Worm (Caenorhabditis elegans) whole organism, young adult: ENCODE data around the gene osm-1.

Experiments used
- B0261.1 ChIP-seq: sonication (generic microtip); optimal IDR thresholded peaks from 2 replicates; lab custom pipeline; 2016; ENCODE audit warnings: mild to moderate bottlenecking, missing genetic modification characterization, moderate library complexity, missing compliant biosample characterization
- B0336.3 ChIP-seq: fragments of 200-800 bp; sonication (Bioruptor generic); IDR thresholded peaks from 2 replicates; pipeline ENCODE4 v1.3.6; 2022; ENCODE audit warnings: missing genetic modification characterization, missing compliant biosample characterization
- F23B12.7 ChIP-seq: sonication (generic microtip); optimal IDR thresholded peaks from 2 replicates; lab custom pipeline; 2017; ENCODE audit warnings: missing genetic modification characterization, mild to moderate bottlenecking, missing compliant biosample characterization, antibody characterized with exemption, moderate library complexity; ENCODE audit not compliant: insufficient read depth
- F55B11.4 ChIP-seq: sonication (generic microtip); optimal IDR thresholded peaks from 2 replicates; lab custom pipeline; 2016; ENCODE audit warnings: missing compliant biosample characterization, missing genetic modification characterization, borderline replicate concordance; ENCODE audit not compliant: insufficient read depth
- F57C9.4 ChIP-seq: sonication (generic microtip); optimal IDR thresholded peaks from 2 replicates; lab custom pipeline; 2017; ENCODE audit warnings: mild to moderate bottlenecking, missing genetic modification characterization, missing compliant biosample characterization
- T07F8.4 ChIP-seq: sonication (generic microtip); optimal IDR thresholded peaks from 2 replicates; lab custom pipeline; 2016; ENCODE audit warnings: mild to moderate bottlenecking, missing genetic modification characterization, moderate library complexity, missing compliant biosample characterization
- Y56A3A.18 ChIP-seq: fragments of 200-800 bp; sonication (Bioruptor generic); IDR thresholded peaks from 2 replicates; pipeline ENCODE4 v1.3.6; 2022; ENCODE audit warnings: missing genetic modification reagents, missing genetic modification characterization, missing compliant biosample characterization
- aptf-3 ChIP-seq: fragments of 200-800 bp; sonication (Bioruptor generic); IDR thresholded peaks from 2 replicates; pipeline ENCODE4 v1.3.6; 2022; ENCODE audit warnings: missing genetic modification characterization, missing compliant biosample characterization
- atf-7 ChIP-seq: sonication (generic microtip); optimal IDR thresholded peaks from 2 replicates; lab custom pipeline; 2017; ENCODE audit warnings: mild to moderate bottlenecking, missing genetic modification characterization, missing compliant biosample characterization
- athp-1 ChIP-seq: sonication (generic microtip); optimal IDR thresholded peaks from 2 replicates; lab custom pipeline; 2017; ENCODE audit warnings: mild to moderate bottlenecking, missing genetic modification characterization, missing compliant biosample characterization
- attf-5 ChIP-seq: fragments of 200-800 bp; sonication (Bioruptor generic); optimal IDR thresholded peaks from 2 replicates; lab custom pipeline; 2018; ENCODE audit warnings: mild to moderate bottlenecking, missing genetic modification characterization, missing compliant biosample characterization
- ceh-40 ChIP-seq: fragments of 200-800 bp; sonication (Bioruptor generic); IDR thresholded peaks from 2 replicates; pipeline ENCODE4 v1.3.6; 2022; ENCODE audit warnings: missing genetic modification characterization, missing compliant biosample characterization
- ceh-58 ChIP-seq: fragments of 200-800 bp; sonication (Bioruptor generic); IDR thresholded peaks from 2 replicates; pipeline ENCODE4 v1.3.6; 2022; ENCODE audit warnings: missing genetic modification characterization, missing compliant biosample characterization
- ceh-91 ChIP-seq: fragments of 200-800 bp; sonication (Bioruptor generic); IDR thresholded peaks from 2 replicates; pipeline ENCODE4 v1.3.6; 2022; ENCODE audit warnings: missing genetic modification reagents, missing genetic modification characterization, missing compliant biosample characterization
- chd-7 ChIP-seq: sonication (generic microtip); optimal IDR thresholded peaks from 2 replicates; lab custom pipeline; 2016; ENCODE audit warnings: mild to moderate bottlenecking, missing genetic modification characterization, moderate library complexity, missing compliant biosample characterization
- dox-1 ChIP-seq: fragments of 200-800 bp; sonication (Bioruptor generic); IDR thresholded peaks from 2 replicates; pipeline ENCODE4 v1.3.6; 2022; ENCODE audit warnings: missing genetic modification reagents, missing genetic modification characterization, missing compliant biosample characterization
- ekl-4 ChIP-seq: fragments of 200-800 bp; sonication (Bioruptor generic); IDR thresholded peaks from 2 replicates; pipeline ENCODE4 v1.3.6; 2022; ENCODE audit warnings: missing genetic modification reagents, missing genetic modification characterization, missing compliant biosample characterization
- him-1 ChIP-seq: sonication (generic microtip); optimal IDR thresholded peaks from 2 replicates; lab custom pipeline; 2016; ENCODE audit warnings: missing genotype, missing genetic modification reagents, missing genetic modification characterization, missing compliant biosample characterization
- hmg-1.2 ChIP-seq: fragments of 200-800 bp; sonication (Bioruptor generic); IDR thresholded peaks from 2 replicates; pipeline ENCODE4 v1.3.6; 2022; ENCODE audit warnings: missing genetic modification reagents, missing genetic modification characterization, missing compliant biosample characterization
- hmg-20 ChIP-seq: fragments of 200-800 bp; sonication (Bioruptor generic); IDR thresholded peaks from 2 replicates; pipeline ENCODE4 v1.3.6; 2022; ENCODE audit warnings: missing genetic modification reagents, missing genetic modification characterization, missing compliant biosample characterization
- hrde-1 ChIP-seq: sonication (generic microtip); optimal IDR thresholded peaks from 2 replicates; lab custom pipeline; 2016; ENCODE audit warnings: missing genetic modification characterization, mild to moderate bottlenecking, missing compliant biosample characterization, moderate library complexity, missing genotype, missing genetic modification reagents, borderline replicate concordance
- lag-1 ChIP-seq: fragments of 200-800 bp; sonication (Bioruptor generic); IDR thresholded peaks from 2 replicates; pipeline ENCODE4 v1.3.6; 2022; ENCODE audit warnings: missing genetic modification reagents, missing genetic modification characterization, missing compliant biosample characterization
- let-607 ChIP-seq, 2 experiments: fragments of 200-800 bp in 1 of 2; sonication (Bioruptor generic) in 1 of 2; sonication (generic microtip) in 1 of 2; optimal IDR thresholded peaks; 2 replicates each; lab custom pipeline; 2016 to 2018; ENCODE audit warnings: mild to moderate bottlenecking in 2 of 2, missing compliant biosample characterization in 2 of 2, missing genetic modification characterization in 2 of 2, moderate library complexity in 2 of 2, missing genotype in 1 of 2
- lin-40 ChIP-seq: sonication (generic microtip); optimal IDR thresholded peaks from 2 replicates; lab custom pipeline; 2016; ENCODE audit warnings: missing genetic modification characterization, mild to moderate bottlenecking, missing compliant biosample characterization, missing genotype, missing genetic modification reagents
- lir-1 ChIP-seq: fragments of 200-800 bp; sonication (Bioruptor generic); conservative IDR thresholded peaks from 2 replicates; pipeline ENCODE4 v1.3.6; 2022; ENCODE audit warnings: missing genetic modification reagents, missing genetic modification characterization, missing compliant biosample characterization
- madf-10 ChIP-seq: sonication (generic microtip); optimal IDR thresholded peaks from 2 replicates; lab custom pipeline; 2016; ENCODE audit warnings: mild to moderate bottlenecking, missing genetic modification characterization, missing compliant biosample characterization
- nfyb-1 ChIP-seq: fragments of 200-800 bp; sonication (Bioruptor generic); IDR thresholded peaks from 2 replicates; pipeline ENCODE4 v1.3.6; 2022; ENCODE audit warnings: missing genetic modification reagents, missing genetic modification characterization, missing compliant biosample characterization
- nhr-80 ChIP-seq: sonication (generic microtip); optimal IDR thresholded peaks from 2 replicates; lab custom pipeline; 2016; ENCODE audit warnings: missing genetic modification characterization, missing compliant biosample characterization
- nhr-90 ChIP-seq: sonication (generic microtip); optimal IDR thresholded peaks from 2 replicates; lab custom pipeline; 2016; ENCODE audit warnings: missing genotype, mild to moderate bottlenecking, missing genetic modification characterization, missing compliant biosample characterization
- pbrm-1 ChIP-seq: fragments of 200-800 bp; sonication (Bioruptor generic); IDR thresholded peaks from 2 replicates; pipeline ENCODE4 v1.3.6; 2022; ENCODE audit warnings: missing genetic modification reagents, missing genetic modification characterization, missing compliant biosample characterization
- snpc-1.1 ChIP-seq: sonication (generic microtip); optimal IDR thresholded peaks from 2 replicates; lab custom pipeline; 2017; ENCODE audit warnings: missing genetic modification characterization, mild to moderate bottlenecking, missing compliant biosample characterization, antibody characterized with exemption, moderate library complexity, missing genotype, missing genetic modification reagents; ENCODE audit not compliant: insufficient read depth
- snpc-1.3 ChIP-seq: sonication (generic microtip); optimal IDR thresholded peaks from 2 replicates; lab custom pipeline; 2017; ENCODE audit warnings: missing genetic modification characterization, mild to moderate bottlenecking, missing compliant biosample characterization, antibody characterized with exemption, moderate library complexity, missing genotype, missing genetic modification reagents; ENCODE audit not compliant: insufficient read depth
- snpc-4 ChIP-seq, 5 experiments: fragments of 150-350 bp in 1 of 5; sonication (generic microtip) in 4 of 5; optimal IDR thresholded peaks; 2 replicates each; lab custom pipeline; 2014 to 2018; ENCODE audit warnings: missing genetic modification characterization in 5 of 5, missing biosample characterization in 3 of 5, antibody characterized with exemption in 2 of 5, mild to moderate bottlenecking in 2 of 5, missing compliant biosample characterization in 2 of 5, missing genotype in 2 of 5, moderate library complexity in 2 of 5, missing genetic modification reagents in 1 of 5
- somi-1 ChIP-seq: fragments of 200-800 bp; sonication (Bioruptor generic); optimal IDR thresholded peaks from 2 replicates; lab custom pipeline; 2018; ENCODE audit warnings: mild to moderate bottlenecking, missing genetic modification characterization, missing compliant biosample characterization
- tbp1 ChIP-seq: fragments of 200-800 bp; sonication (Bioruptor generic); optimal IDR thresholded peaks from 2 replicates; lab custom pipeline; 2018; ENCODE audit warnings: mild to moderate bottlenecking, missing genetic modification characterization, missing compliant biosample characterization
- tbx-9 ChIP-seq: sonication (generic microtip); optimal IDR thresholded peaks from 2 replicates; lab custom pipeline; 2016; ENCODE audit warnings: borderline replicate concordance, missing genetic modification characterization, inconsistent platforms, missing compliant biosample characterization
- unc-62 ChIP-seq: fragments of 150-350 bp; optimal IDR thresholded peaks from 2 replicates; lab custom pipeline; 2014; ENCODE audit warnings: missing biosample characterization, missing genetic modification reagents, missing genetic modification characterization
- zfh-2 ChIP-seq: fragments of 200-800 bp; sonication (Bioruptor generic); conservative IDR thresholded peaks from 2 replicates; pipeline ENCODE4 v1.3.6; 2022; ENCODE audit warnings: missing genetic modification reagents, missing genetic modification characterization, missing compliant biosample characterization
- ztf-22 ChIP-seq: fragments of 200-800 bp; sonication (Bioruptor generic); optimal IDR thresholded peaks from 2 replicates; lab custom pipeline; 2018; ENCODE audit warnings: mild to moderate bottlenecking, missing genetic modification characterization, moderate library complexity, missing compliant biosample characterization
- ztf-26 ChIP-seq: sonication (generic microtip); optimal IDR thresholded peaks from 2 replicates; lab custom pipeline; 2017; ENCODE audit warnings: missing genetic modification characterization, missing compliant biosample characterization

osm-1 gene

DNA sequence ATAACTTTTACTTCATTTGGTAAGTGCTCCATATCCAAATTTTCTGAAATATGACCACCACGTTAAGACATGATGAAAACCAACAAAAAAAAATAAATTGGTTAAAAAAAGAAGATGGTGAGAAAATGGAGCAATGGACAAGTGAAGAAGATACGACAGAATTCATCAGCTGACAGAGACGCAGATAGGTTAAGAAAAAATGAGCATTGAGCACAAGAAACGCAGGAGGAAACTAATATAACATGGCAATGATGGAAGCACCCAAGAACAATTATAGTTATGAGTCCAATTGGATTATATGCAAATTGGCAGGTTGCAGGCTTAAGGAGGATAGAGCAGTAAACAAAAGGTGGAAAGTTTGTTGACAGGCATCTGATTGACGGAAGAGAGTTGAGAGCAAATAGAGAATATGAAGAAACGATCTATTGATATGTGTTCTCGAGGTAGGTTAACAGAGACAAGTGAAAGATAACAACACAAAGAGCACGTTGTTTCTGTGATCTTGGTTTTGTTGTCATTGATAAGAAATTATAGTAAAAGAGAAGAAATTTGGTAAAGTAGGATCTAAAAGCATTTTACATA lies 13.5 kb downstream of the osm-1 start, which contains the start of gene K08B5.2:
K08B5.2 (minus strand) TSS at position 43 of the 582 bp plus-strand sequence.
- TF ChIP-seq snpc-4 (GFP tag; optimal IDR thresholded peaks at IDR 0.05; lab: Kevin White, UChicago), result no peak
- peak in 2 of 4 experiments; percentile 41 to 50 for TF ChIP-seq snpc-4 (tag; optimal IDR thresholded peaks at IDR 0.05; lab: Kevin White, UChicago)
- no peak for TF ChIP-seq ceh-40 (GFP tag; lab: Robert Waterston, UW)
- no peak for TF ChIP-seq T07F8.4 (tag; lab: Kevin White, UChicago)
- TF ChIP-seq nhr-80 (tag; lab: Kevin White, UChicago), result peak; percentile 95
- TF ChIP-seq dox-1 (GFP tag; lab: Robert Waterston, UW), result peak; percentile 60; the same call in 1 of the 2 replicates
- TF ChIP-seq nfyb-1 (GFP tag; lab: Robert Waterston, UW), result no peak
- TF ChIP-seq chd-7, result peak; percentile 24
- TF ChIP-seq aptf-3, result no peak
- no peak for TF ChIP-seq snpc-1.1 (tag; lab: Kevin White, UChicago)
- no peak for TF ChIP-seq F55B11.4 (tag; lab: Kevin White, UChicago)
- TF ChIP-seq somi-1 (GFP tag; lab: Kevin White, UChicago), result no peak
- TF ChIP-seq snpc-1.3, result no peak
- no peak for TF ChIP-seq ceh-58 (GFP tag; lab: Robert Waterston, UW)
- no peak for TF ChIP-seq him-1 (tag; lab: Kevin White, UChicago)
- no peak for TF ChIP-seq attf-5 (GFP tag; lab: Kevin White, UChicago)
- no peak for TF ChIP-seq hrde-1 (tag; lab: Kevin White, UChicago)
- peak; percentile 15 for TF ChIP-seq nhr-90 (tag; lab: Kevin White, UChicago)
- TF ChIP-seq lag-1 (GFP tag; lab: Robert Waterston, UW), result no peak
- TF ChIP-seq lin-40, result peak; percentile 52
- peak; percentile 5 for TF ChIP-seq F23B12.7 (tag; lab: Kevin White, UChicago)
- no peak for TF ChIP-seq hmg-20
- no peak for TF ChIP-seq ekl-4 (GFP tag; lab: Robert Waterston, UW)
- no peak for TF ChIP-seq B0336.3 (GFP tag; lab: Robert Waterston, UW)
- no peak for TF ChIP-seq ztf-22
- TF ChIP-seq ztf-26 (tag; lab: Kevin White, UChicago), result no peak
- no peak for TF ChIP-seq ceh-91 (GFP tag; lab: Robert Waterston, UW)
- TF ChIP-seq pbrm-1, result no peak
- TF ChIP-seq madf-10 (tag; lab: Kevin White, UChicago), result peak; percentile 45
- TF ChIP-seq zfh-2 (GFP tag; lab: Robert Waterston, UW), result no peak
- peak; percentile 16 for TF ChIP-seq B0261.1 (tag; lab: Kevin White, UChicago)
- peak; percentile 79 for TF ChIP-seq atf-7 (tag; lab: Kevin White, UChicago)
- peak; percentile 44 for TF ChIP-seq unc-62
- no peak for TF ChIP-seq athp-1 (tag; lab: Kevin White, UChicago)
- peak; percentile 25; the same call in 1 of the 2 replicates for TF ChIP-seq hmg-1.2 (GFP tag; lab: Robert Waterston, UW)
- no peak for TF ChIP-seq tbx-9 (tag; lab: Kevin White, UChicago)
- no peak for TF ChIP-seq F57C9.4 (tag; lab: Kevin White, UChicago)
- no peak for TF ChIP-seq lir-1
- TF ChIP-seq Y56A3A.18, result 0 out of 2 replicates have a peak, but pooled peaks have one; percentile 34
- peak; percentile 48 for TF ChIP-seq tbp1 (GFP tag; lab: Kevin White, UChicago)
- TF ChIP-seq let-607 (tag; optimal IDR thresholded peaks at IDR 0.05; lab: Kevin White, UChicago), result peak in 1 of 2 experiments; percentile 65
